Worm (Caenorhabditis elegans) whole organism, mixed stage, embryonic: Measurements from ENCODE around the gene F17E9.18.

Experiments
- blmp-1 ChIP-seq: fragments of 150-350 bp; optimal IDR thresholded peaks from 2 replicates; lab custom pipeline; 2014; ENCODE audit warnings: missing biosample characterization, missing genetic modification characterization
- lin-13 ChIP-seq: fragments of 150-350 bp; optimal IDR thresholded peaks from 2 replicates; lab custom pipeline; 2014; ENCODE audit warnings: missing biosample characterization, missing genetic modification characterization
- nhr-28 ChIP-seq: fragments of 150-350 bp; optimal IDR thresholded peaks from 2 replicates; lab custom pipeline; 2014; ENCODE audit warnings: missing biosample characterization, missing genetic modification characterization
- sem-2 ChIP-seq: fragments of 200-800 bp; sonication (Bioruptor generic); optimal IDR thresholded peaks from 2 replicates; lab custom pipeline; 2018; ENCODE audit warnings: mild to moderate bottlenecking, missing genetic modification characterization, missing compliant biosample characterization
- snpc-4 ChIP-seq: fragments of 150-350 bp; optimal IDR thresholded peaks from 2 replicates; lab custom pipeline; 2014; ENCODE audit warnings: missing biosample characterization, missing genetic modification characterization
- tbx-8 ChIP-seq: fragments of 200-800 bp; sonication (Bioruptor generic); optimal IDR thresholded peaks from 2 replicates; lab custom pipeline; 2018; ENCODE audit warnings: mild to moderate bottlenecking, missing genetic modification characterization, moderate library complexity, missing compliant biosample characterization
- unc-39 ChIP-seq: fragments of 150-350 bp; optimal IDR thresholded peaks from 2 replicates; lab custom pipeline; 2014; ENCODE audit warnings: missing biosample characterization, missing genetic modification characterization
- ztf-11 ChIP-seq: fragments of 150-350 bp; optimal IDR thresholded peaks from 2 replicates; lab custom pipeline; 2014; ENCODE audit warnings: missing biosample characterization, missing genetic modification characterization

ce11 chrIV:8345518-8345917 is 1.4 kb downstream of the F17E9.18 start, which contains the start of gene F17E9.5:
- TF ChIP-seq blmp-1 (tag; lab: Kevin White, UChicago): no peak
- TF ChIP-seq nhr-28 (tag; lab: Kevin White, UChicago): no peak
- no peak for TF ChIP-seq lin-13
- TF ChIP-seq snpc-4 (tag; lab: Kevin White, UChicago): no peak
- TF ChIP-seq tbx-8: no peak
- TF ChIP-seq ztf-11 (tag; lab: Kevin White, UChicago): no peak
- no peak for TF ChIP-seq unc-39 (tag; lab: Kevin White, UChicago)
- TF ChIP-seq sem-2 (GFP tag; lab: Kevin White, UChicago): no peak
